Fruit fly (Drosophila melanogaster) whole organism, adult: ENCODE measurements around the gene CG17826.
A peak's percentile ranks its signal among the peaks of the same experiment; 100 is the strongest.

Experiments
- CG11617 ChIP-seq: fragments of 200-800 bp; sonication (Bioruptor generic); optimal IDR thresholded peaks from 2 replicates; lab custom pipeline; 2017; ENCODE audit warnings: mild to moderate bottlenecking, missing biosample characterization, missing genetic modification reagents, missing genetic modification characterization
- CG12768 ChIP-seq: fragments of 200-800 bp; sonication (Bioruptor generic); optimal IDR thresholded peaks from 2 replicates; lab custom pipeline; 2017; ENCODE audit warnings: missing biosample characterization, missing genetic modification characterization, mild to moderate bottlenecking, moderate library complexity, missing genetic modification reagents
- CG14711 ChIP-seq: fragments of 200-800 bp; sonication (Bioruptor generic); optimal IDR thresholded peaks from 2 replicates; lab custom pipeline; 2018; ENCODE audit warnings: missing biosample characterization, mild to moderate bottlenecking, missing genetic modification characterization, moderate library complexity
- CG1620 ChIP-seq: fragments of 200-800 bp; sonication (Bioruptor generic); optimal IDR thresholded peaks from 2 replicates; lab custom pipeline; 2016; ENCODE audit warnings: missing biosample characterization, missing genetic modification characterization
- CG33017 ChIP-seq: fragments of 200-800 bp; sonication (Bioruptor generic); optimal IDR thresholded peaks from 2 replicates; lab custom pipeline; 2018; ENCODE audit warnings: missing biosample characterization, mild to moderate bottlenecking, missing genetic modification characterization, moderate library complexity
- CG5204 ChIP-seq: fragments of 200-800 bp; sonication (Bioruptor generic); optimal IDR thresholded peaks from 2 replicates; lab custom pipeline; 2016; ENCODE audit warnings: missing biosample characterization, missing genetic modification characterization
- CG7045 ChIP-seq: fragments of 200-800 bp; sonication (Bioruptor generic); optimal IDR thresholded peaks from 2 replicates; lab custom pipeline; 2017; ENCODE audit warnings: missing biosample characterization, mild to moderate bottlenecking, missing genetic modification characterization
- CG7101 ChIP-seq: fragments of 200-800 bp; sonication (Bioruptor generic); optimal IDR thresholded peaks from 2 replicates; lab custom pipeline; 2018; ENCODE audit warnings: missing biosample characterization, mild to moderate bottlenecking, missing genetic modification characterization, moderate library complexity
- Clk ChIP-seq: fragments of 200-800 bp; sonication (Bioruptor generic); optimal IDR thresholded peaks from 2 replicates; lab custom pipeline; 2017; ENCODE audit warnings: missing biosample characterization, missing genetic modification characterization
- Crg-1 ChIP-seq: fragments of 200-800 bp; sonication (Bioruptor generic); optimal IDR thresholded peaks from 2 replicates; lab custom pipeline; 2016; ENCODE audit warnings: missing biosample characterization, missing genetic modification characterization
- Hr96 ChIP-seq: fragments of 200-800 bp; sonication (Bioruptor generic); optimal IDR thresholded peaks from 2 replicates; lab custom pipeline; 2016; ENCODE audit warnings: missing biosample characterization, missing genetic modification characterization
- Mnt ChIP-seq: fragments of 200-800 bp; sonication (Bioruptor generic); optimal IDR thresholded peaks from 2 replicates; lab custom pipeline; 2016; ENCODE audit warnings: missing biosample characterization, mild to moderate bottlenecking, missing genetic modification characterization
- bab1 ChIP-seq: fragments of 200-800 bp; sonication (Bioruptor generic); optimal IDR thresholded peaks from 3 replicates; lab custom pipeline; 2019; ENCODE audit warnings: missing biosample characterization, mild to moderate bottlenecking, missing genetic modification characterization, moderate library complexity
- cic ChIP-seq: fragments of 200-800 bp; sonication (Bioruptor generic); optimal IDR thresholded peaks from 2 replicates; lab custom pipeline; 2017; ENCODE audit warnings: missing biosample characterization, mild to moderate bottlenecking, missing genetic modification characterization, moderate library complexity
- cnc ChIP-seq, 2 experiments: fragments of >200 bp; optimal IDR thresholded peaks; 2 replicates each; lab custom pipeline; 2017
- kay ChIP-seq: fragments of 200-800 bp; sonication (Bioruptor generic); peaks from one replicate; lab custom pipeline; 2016; ENCODE audit warnings: missing biosample characterization, missing genetic modification characterization, borderline replicate concordance
- ovo ChIP-seq: fragments of 200-800 bp; sonication (Bioruptor generic); optimal IDR thresholded peaks from 2 replicates; lab custom pipeline; 2016; ENCODE audit warnings: missing biosample characterization, missing genetic modification characterization
- pad ChIP-seq: fragments of 200-800 bp; sonication (Bioruptor generic); optimal IDR thresholded peaks from 3 replicates; lab custom pipeline; 2017; ENCODE audit warnings: missing biosample characterization, missing genetic modification characterization, mild to moderate bottlenecking, moderate library complexity, missing genetic modification reagents
- tj ChIP-seq: fragments of 200-800 bp; sonication (Bioruptor generic); optimal IDR thresholded peaks from 3 replicates; lab custom pipeline; 2017; ENCODE audit warnings: missing biosample characterization, mild to moderate bottlenecking, missing genetic modification characterization, moderate library complexity
- toe ChIP-seq: fragments of 200-800 bp; sonication (Bioruptor generic); optimal IDR thresholded peaks from 2 replicates; lab custom pipeline; 2016; ENCODE audit warnings: missing biosample characterization, missing genetic modification characterization

Gene CG17826

DNA sequence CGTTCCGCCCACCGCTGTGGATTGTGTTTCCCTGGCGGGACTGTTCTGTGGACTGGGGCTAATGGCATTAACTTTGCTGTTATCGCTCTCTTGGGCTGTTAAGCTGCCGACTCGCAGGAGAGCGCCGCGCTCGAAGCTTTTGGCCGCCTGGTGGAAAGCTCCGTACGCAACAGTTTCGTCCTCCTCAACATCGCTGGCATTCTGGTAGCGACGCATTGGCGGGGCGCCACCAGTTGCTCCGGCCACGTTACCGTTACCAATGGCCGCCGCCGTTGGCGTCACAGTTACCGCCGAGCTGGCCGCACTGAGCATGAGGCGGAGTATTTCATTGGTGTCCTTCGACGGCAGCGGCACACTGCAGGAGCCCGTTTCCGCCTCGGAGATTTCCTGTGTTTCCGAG lies 12.4 kb upstream of the CG17826 start:
- TF ChIP-seq CG7101 (tag; lab: Kevin White, UChicago) (no peak), kay (GFP tag; lab: Kevin White, UChicago) (no peak), Hr96 (no peak), cnc (optimal IDR thresholded peaks at IDR 0.05; lab: Kevin White, UChicago) (no peak), Clk (GFP tag; lab: Kevin White, UChicago) (no peak), Mnt (GFP tag; lab: Kevin White, UChicago) (no peak), toe (no peak), cic (no peak), tj (GFP tag; lab: Kevin White, UChicago) (no peak), bab1 (GFP tag; lab: Kevin White, UChicago) (no peak), CG11617 (GFP tag; lab: Kevin White, UChicago) (no peak), CG1620 (GFP tag; lab: Kevin White, UChicago) (no peak), CG12768 (GFP tag; lab: Kevin White, UChicago) (no peak), CG33017 (tag; lab: Kevin White, UChicago) (no peak)

- TF ChIP-seq CG11617 (GFP tag; lab: Kevin White, UChicago) (no peak), ovo (GFP tag; lab: Kevin White, UChicago) (peak; percentile 66)
Measured at dm6 chr3L:11938716-11939115, 10.9 kb upstream of the CG17826 start, which contains the start of gene CG44837. Gene CG44837 (minus strand): TSS chr3L:11938872.

dm6 chr3L:11941612-11942011 lies 8.0 kb upstream of the CG17826 start, which contains the start of gene Rpt4R:
Gene Rpt4R (plus strand): TSS chr3L:11941912.
- TF ChIP-seq Mnt (GFP tag; lab: Kevin White, UChicago) (no peak), kay (GFP tag; lab: Kevin White, UChicago) (no peak), CG33017 (tag; lab: Kevin White, UChicago) (no peak), Clk (GFP tag; lab: Kevin White, UChicago) (no peak), Hr96 (no peak), CG5204 (GFP tag; lab: Kevin White, UChicago) (no peak), CG7101 (tag; lab: Kevin White, UChicago) (no peak), cnc (optimal IDR thresholded peaks at IDR 0.05; lab: Kevin White, UChicago) (no peak), cic (no peak), CG7045 (GFP tag; lab: Kevin White, UChicago) (no peak), CG11617 (GFP tag; lab: Kevin White, UChicago) (no peak), CG12768 (GFP tag; lab: Kevin White, UChicago) (no peak), CG14711 (tag; lab: Kevin White, UChicago) (no peak)

DNA sequence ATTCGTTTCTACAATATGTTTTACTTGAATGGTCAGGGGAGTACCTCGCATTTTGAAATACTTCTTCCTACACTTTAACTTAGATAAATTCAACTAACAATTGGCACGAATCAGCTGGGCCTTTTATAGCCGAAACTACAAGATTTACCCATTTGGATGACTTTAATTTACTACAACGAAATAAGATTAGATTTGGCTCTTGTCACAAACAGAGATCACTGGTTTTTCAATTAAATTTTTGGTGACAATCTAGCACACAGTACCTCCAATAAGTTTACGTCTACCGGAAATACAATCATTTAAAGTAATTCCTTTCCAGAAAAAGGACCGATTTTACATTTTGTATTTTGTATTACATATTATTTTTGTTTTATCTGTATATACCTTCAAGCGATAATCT lies 4.9 kb upstream of the CG17826 start, which contains the start of gene CG5883:
Gene CG5883, minus strand, starts transcription at position 101 of the 400 bp plus-strand sequence.
- TF ChIP-seq Clk (GFP tag; lab: Kevin White, UChicago) (no peak), CG7045 (GFP tag; lab: Kevin White, UChicago) (no peak), ovo (GFP tag; lab: Kevin White, UChicago) (no peak), Hr96 (no peak), CG7101 (tag; lab: Kevin White, UChicago) (no peak), CG5204 (GFP tag; lab: Kevin White, UChicago) (no peak), CG12768 (GFP tag; lab: Kevin White, UChicago) (no peak), CG11617 (GFP tag; lab: Kevin White, UChicago) (no peak), kay (GFP tag; lab: Kevin White, UChicago) (no peak), cic (no peak), Crg-1 (GFP tag; lab: Kevin White, UChicago) (no peak), bab1 (GFP tag; lab: Kevin White, UChicago) (no peak), toe (no peak), tj (GFP tag; lab: Kevin White, UChicago) (no peak), pad (GFP tag; lab: Kevin White, UChicago) (no peak), CG14711 (tag; lab: Kevin White, UChicago) (no peak)

DNA sequence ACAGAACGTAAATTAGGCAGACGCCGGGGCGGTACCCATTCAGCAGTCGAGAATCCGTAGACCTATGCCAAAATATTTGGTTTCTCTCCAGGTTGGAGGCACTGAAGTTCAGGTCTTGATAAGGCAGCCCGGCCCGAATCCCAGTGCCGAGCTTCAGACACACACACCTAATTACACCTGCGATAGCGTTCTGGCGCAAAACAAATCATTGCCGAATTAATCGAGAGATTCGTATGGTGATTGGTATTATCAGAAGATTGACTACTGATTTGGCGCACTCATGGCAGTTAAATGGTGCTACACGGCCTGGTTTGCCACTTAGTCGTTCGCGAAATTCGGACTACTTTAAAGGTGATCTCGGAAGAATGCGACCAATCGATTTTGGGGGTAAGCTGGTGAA lies 2.3 kb upstream of the CG17826 start, which contains the start of gene CG7252:
Gene CG7252, plus strand, starts transcription at position 319 of the 400 bp plus-strand sequence.
- TF ChIP-seq toe (no peak), CG14711 (tag; lab: Kevin White, UChicago) (no peak), tj (GFP tag; lab: Kevin White, UChicago) (no peak), CG7045 (GFP tag; lab: Kevin White, UChicago) (no peak), cnc (optimal IDR thresholded peaks at IDR 0.05; lab: Kevin White, UChicago) (no peak), CG7101 (tag; lab: Kevin White, UChicago) (no peak), Mnt (GFP tag; lab: Kevin White, UChicago) (no peak), Crg-1 (GFP tag; lab: Kevin White, UChicago) (no peak), CG1620 (GFP tag; lab: Kevin White, UChicago) (no peak), cic (no peak), pad (GFP tag; lab: Kevin White, UChicago) (no peak), Hr96 (no peak), ovo (GFP tag; lab: Kevin White, UChicago) (no peak), CG33017 (tag; lab: Kevin White, UChicago) (no peak), Clk (GFP tag; lab: Kevin White, UChicago) (no peak), kay (GFP tag; lab: Kevin White, UChicago) (no peak), CG12768 (GFP tag; lab: Kevin White, UChicago) (no peak), CG5204 (GFP tag; lab: Kevin White, UChicago) (no peak), CG11617 (GFP tag; lab: Kevin White, UChicago) (no peak), bab1 (GFP tag; lab: Kevin White, UChicago) (no peak)

dm6 chr3L:11953217-11953616 lies 3.6 kb downstream of the CG17826 start, which contains the start of gene obst-G:
Gene obst-G (minus strand): TSS chr3L:11953317.
- no peak for TF ChIP-seq CG11617 (GFP tag; lab: Kevin White, UChicago)
- no peak for TF ChIP-seq CG12768 (GFP tag; lab: Kevin White, UChicago)
- no peak for TF ChIP-seq Crg-1 (GFP tag; lab: Kevin White, UChicago)
- no peak for TF ChIP-seq toe
- TF ChIP-seq pad (GFP tag; lab: Kevin White, UChicago): no peak
- no peak for TF ChIP-seq Hr96
